Worm (Caenorhabditis elegans): Measurements from ENCODE around the gene Y39G8B.1.
A peak's percentile ranks its signal among the peaks of the same experiment; 100 is the strongest.

DNA sequence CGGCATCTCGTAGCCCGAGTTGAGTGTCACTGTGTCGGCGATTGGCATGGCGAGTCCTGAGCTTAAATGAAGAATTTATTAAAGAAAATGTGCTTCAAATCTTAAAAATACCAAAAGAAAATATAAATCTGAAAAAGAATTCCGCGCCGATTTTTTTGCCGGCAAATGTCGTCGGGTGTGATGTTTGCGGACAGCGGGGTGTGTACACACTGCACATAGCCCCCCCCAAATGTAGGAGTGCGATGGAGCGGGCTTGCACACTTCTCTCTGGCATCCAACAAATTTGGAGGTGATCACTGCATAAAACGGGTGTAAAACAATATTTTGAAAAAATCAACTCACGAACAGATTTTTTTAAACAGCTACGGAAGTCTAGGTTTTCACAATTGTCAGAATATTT, 2.5 kb upstream of the Y39G8B.1 start, which contains the start of gene Y39G8B.2:
- TF ChIP-seq saeg-2 (GFP tag; IDR thresholded peaks at IDR 0.05), result no peak
- TF ChIP-seq nhr-25 (tag; optimal IDR thresholded peaks at IDR 0.05; ENCODE audit: borderline replicate concordance, insufficient read depth), result peak; percentile 66
- TF ChIP-seq ceh-82 (tag; optimal IDR thresholded peaks at IDR 0.05), result no peak
- peak in 1 of 2 experiments; percentile 54 for TF ChIP-seq mdl-1 (tag; optimal IDR thresholded peaks at IDR 0.05)
- no peak for TF ChIP-seq pha-4 (GFP tag; IDR thresholded peaks at IDR 0.05)
- peak; percentile 4 for TF ChIP-seq pha-4 (tag; optimal IDR thresholded peaks at IDR 0.05)
- peak; percentile 90 for TF ChIP-seq mep-1 (tag; optimal IDR thresholded peaks at IDR 0.05)
- TF ChIP-seq F44E2.7 (GFP tag; IDR thresholded peaks at IDR 0.05), result no peak
- no peak for TF ChIP-seq egl-43 (GFP tag; IDR thresholded peaks at IDR 0.05)
- peak; percentile 66 for TF ChIP-seq jun-1 (tag; optimal IDR thresholded peaks at IDR 0.05)
- TF ChIP-seq fkh-10 (GFP tag; optimal IDR thresholded peaks at IDR 0.05), result peak; percentile 59

Measured in whole organism, L4 larva.